Worm (Caenorhabditis elegans) whole organism, young adult: ENCODE measurements around the gene F11G11.15.

Experiments used
- C17E4.6 ChIP-seq: fragments of 200-800 bp; sonication (Bioruptor generic); IDR thresholded peaks from 2 replicates; pipeline ENCODE4 v1.3.6; 2022; ENCODE audit warnings: missing genetic modification reagents, missing genetic modification characterization, missing compliant biosample characterization
- F52B5.7 ChIP-seq: sonication (generic microtip); optimal IDR thresholded peaks from 2 replicates; lab custom pipeline; 2016; ENCODE audit warnings: mild to moderate bottlenecking, missing genetic modification characterization, missing compliant biosample characterization
- F55B11.4 ChIP-seq: sonication (generic microtip); optimal IDR thresholded peaks from 2 replicates; lab custom pipeline; 2016; ENCODE audit warnings: missing compliant biosample characterization, missing genetic modification characterization, borderline replicate concordance; ENCODE audit not compliant: insufficient read depth
- F57C9.4 ChIP-seq: sonication (generic microtip); optimal IDR thresholded peaks from 2 replicates; lab custom pipeline; 2017; ENCODE audit warnings: mild to moderate bottlenecking, missing genetic modification characterization, missing compliant biosample characterization
- K11D2.4 ChIP-seq: fragments of 200-800 bp; sonication (Bioruptor generic); IDR thresholded peaks from 2 replicates; pipeline ENCODE4 v1.3.6; 2022; ENCODE audit warnings: missing genetic modification reagents, missing genetic modification characterization, missing compliant biosample characterization
- K12H6.12 ChIP-seq: fragments of 200-800 bp; sonication (Bioruptor generic); optimal IDR thresholded peaks from 2 replicates; lab custom pipeline; 2018; ENCODE audit warnings: mild to moderate bottlenecking, missing genetic modification characterization, missing compliant biosample characterization
- T07F8.4 ChIP-seq: sonication (generic microtip); optimal IDR thresholded peaks from 2 replicates; lab custom pipeline; 2016; ENCODE audit warnings: mild to moderate bottlenecking, missing genetic modification characterization, moderate library complexity, missing compliant biosample characterization
- Y53F4B.3 ChIP-seq: fragments of 200-800 bp; sonication (Bioruptor generic); IDR thresholded peaks from 2 replicates; pipeline ENCODE4 v1.3.6; 2022; ENCODE audit warnings: missing genetic modification reagents, missing genetic modification characterization, missing compliant biosample characterization
- aptf-2 ChIP-seq: fragments of 200-800 bp; sonication (Bioruptor generic); conservative IDR thresholded peaks from 2 replicates; pipeline ENCODE4 v1.3.6; 2022; ENCODE audit warnings: missing genetic modification reagents, missing genetic modification characterization, missing compliant biosample characterization
- attf-5 ChIP-seq: fragments of 200-800 bp; sonication (Bioruptor generic); optimal IDR thresholded peaks from 2 replicates; lab custom pipeline; 2018; ENCODE audit warnings: mild to moderate bottlenecking, missing genetic modification characterization, missing compliant biosample characterization
- bed-1 ChIP-seq: fragments of 200-800 bp; sonication (Bioruptor generic); IDR thresholded peaks from 2 replicates; pipeline ENCODE4 v1.3.6; 2022; ENCODE audit warnings: missing genetic modification reagents, missing genetic modification characterization, missing compliant biosample characterization
- bed-2 ChIP-seq: fragments of 200-800 bp; sonication (Bioruptor generic); IDR thresholded peaks from 2 replicates; pipeline ENCODE4 v1.3.6; 2022; ENCODE audit warnings: missing genetic modification reagents, missing genetic modification characterization, missing compliant biosample characterization
- cebp-1 ChIP-seq, 2 experiments: fragments of 200-800 bp in 1 of 2; sonication (Bioruptor generic) in 1 of 2; sonication (generic microtip) in 1 of 2; IDR thresholded peaks in 1 of 2; optimal IDR thresholded peaks in 1 of 2; 2 replicates each; pipeline versions ENCODE4 v1.3.6 to Lab custom; 2017 to 2022; ENCODE audit warnings: missing compliant biosample characterization in 2 of 2, missing genetic modification characterization in 2 of 2, mild to moderate bottlenecking in 1 of 2, missing genetic modification reagents in 1 of 2, moderate library complexity in 1 of 2
- ceh-100 ChIP-seq: fragments of 200-800 bp; sonication (Bioruptor generic); IDR thresholded peaks from 2 replicates; pipeline ENCODE4 v1.3.6; 2022; ENCODE audit warnings: missing genetic modification reagents, missing genetic modification characterization, missing compliant biosample characterization
- ceh-79 ChIP-seq: sonication (generic microtip); optimal IDR thresholded peaks from 2 replicates; lab custom pipeline; 2017; ENCODE audit warnings: mild to moderate bottlenecking, missing genetic modification characterization, missing compliant biosample characterization
- ceh-91 ChIP-seq: fragments of 200-800 bp; sonication (Bioruptor generic); IDR thresholded peaks from 2 replicates; pipeline ENCODE4 v1.3.6; 2022; ENCODE audit warnings: missing genetic modification reagents, missing genetic modification characterization, missing compliant biosample characterization
- chd-7 ChIP-seq: sonication (generic microtip); optimal IDR thresholded peaks from 2 replicates; lab custom pipeline; 2016; ENCODE audit warnings: mild to moderate bottlenecking, missing genetic modification characterization, moderate library complexity, missing compliant biosample characterization
- dpl-1 ChIP-seq: fragments of 150-350 bp; optimal IDR thresholded peaks from 2 replicates; lab custom pipeline; 2014; ENCODE audit warnings: missing biosample characterization, missing genetic modification reagents, missing genetic modification characterization
- egl-44 ChIP-seq: fragments of 200-800 bp; sonication (Bioruptor generic); IDR thresholded peaks from 2 replicates; pipeline ENCODE4 v1.3.6; 2022; ENCODE audit warnings: missing genetic modification reagents, missing genetic modification characterization, missing compliant biosample characterization
- egrh-3 ChIP-seq: fragments of 200-800 bp; sonication (Bioruptor generic); IDR thresholded peaks from 2 replicates; pipeline ENCODE4 v1.3.6; 2022; ENCODE audit warnings: missing genetic modification reagents, missing genetic modification characterization, missing compliant biosample characterization
- ekl-4 ChIP-seq: fragments of 200-800 bp; sonication (Bioruptor generic); IDR thresholded peaks from 2 replicates; pipeline ENCODE4 v1.3.6; 2022; ENCODE audit warnings: missing genetic modification reagents, missing genetic modification characterization, missing compliant biosample characterization
- ets-4 ChIP-seq: fragments of 200-800 bp; sonication (Bioruptor generic); optimal IDR thresholded peaks from 2 replicates; lab custom pipeline; 2018; ENCODE audit warnings: mild to moderate bottlenecking, missing genetic modification characterization, missing compliant biosample characterization
- hlh-12 ChIP-seq: sonication (generic microtip); optimal IDR thresholded peaks from 2 replicates; lab custom pipeline; 2016; ENCODE audit warnings: missing genetic modification characterization, missing compliant biosample characterization
- hmg-20 ChIP-seq: fragments of 200-800 bp; sonication (Bioruptor generic); IDR thresholded peaks from 2 replicates; pipeline ENCODE4 v1.3.6; 2022; ENCODE audit warnings: missing genetic modification reagents, missing genetic modification characterization, missing compliant biosample characterization
- lag-1 ChIP-seq: fragments of 200-800 bp; sonication (Bioruptor generic); IDR thresholded peaks from 2 replicates; pipeline ENCODE4 v1.3.6; 2022; ENCODE audit warnings: missing genetic modification reagents, missing genetic modification characterization, missing compliant biosample characterization
- lin-54 ChIP-seq: fragments of 200-800 bp; sonication (Bioruptor generic); optimal IDR thresholded peaks from 2 replicates; lab custom pipeline; 2018; ENCODE audit warnings: mild to moderate bottlenecking, missing genetic modification characterization, missing compliant biosample characterization
- lir-1 ChIP-seq: fragments of 200-800 bp; sonication (Bioruptor generic); conservative IDR thresholded peaks from 2 replicates; pipeline ENCODE4 v1.3.6; 2022; ENCODE audit warnings: missing genetic modification reagents, missing genetic modification characterization, missing compliant biosample characterization
- madf-10 ChIP-seq: sonication (generic microtip); optimal IDR thresholded peaks from 2 replicates; lab custom pipeline; 2016; ENCODE audit warnings: mild to moderate bottlenecking, missing genetic modification characterization, missing compliant biosample characterization
- mcd-1 ChIP-seq: fragments of 200-800 bp; sonication (Bioruptor generic); IDR thresholded peaks from 2 replicates; pipeline ENCODE4 v1.3.6; 2022; ENCODE audit warnings: missing genetic modification reagents, missing genetic modification characterization, missing compliant biosample characterization
- mes-4 ChIP-seq: sonication (generic microtip); optimal IDR thresholded peaks from 2 replicates; lab custom pipeline; 2016; ENCODE audit warnings: missing genotype, missing genetic modification characterization, missing compliant biosample characterization
- mxl-1 ChIP-seq: sonication (generic microtip); optimal IDR thresholded peaks from 2 replicates; lab custom pipeline; 2016; ENCODE audit warnings: missing genetic modification characterization, missing compliant biosample characterization
- nhr-120 ChIP-seq: fragments of 200-800 bp; sonication (Bioruptor generic); IDR thresholded peaks from 2 replicates; pipeline ENCODE4 v1.3.6; 2022; ENCODE audit warnings: missing genetic modification characterization, missing compliant biosample characterization
- nhr-90 ChIP-seq: sonication (generic microtip); optimal IDR thresholded peaks from 2 replicates; lab custom pipeline; 2016; ENCODE audit warnings: missing genotype, mild to moderate bottlenecking, missing genetic modification characterization, missing compliant biosample characterization
- pbrm-1 ChIP-seq: fragments of 200-800 bp; sonication (Bioruptor generic); IDR thresholded peaks from 2 replicates; pipeline ENCODE4 v1.3.6; 2022; ENCODE audit warnings: missing genetic modification reagents, missing genetic modification characterization, missing compliant biosample characterization
- pha-4 ChIP-seq: fragments of 150-350 bp; sonication (generic microtip); optimal IDR thresholded peaks from 2 replicates; lab custom pipeline; 2014; ENCODE audit warnings: missing biosample characterization, missing genetic modification reagents, missing genetic modification characterization
- rcor-1 ChIP-seq: fragments of 200-800 bp; sonication (Bioruptor generic); IDR thresholded peaks from 2 replicates; pipeline ENCODE4 v1.3.6; 2022; ENCODE audit warnings: missing genetic modification reagents, missing genetic modification characterization, missing compliant biosample characterization
- repo-1 ChIP-seq: sonication (generic microtip); optimal IDR thresholded peaks from 2 replicates; lab custom pipeline; 2017; ENCODE audit warnings: mild to moderate bottlenecking, missing genetic modification characterization, missing compliant biosample characterization
- rpc-1 ChIP-seq, 2 experiments: fragments of 150-350 bp in 1 of 2; sonication (generic microtip) in 1 of 2; optimal IDR thresholded peaks; 2 replicates each; lab custom pipeline; 2014 to 2018; ENCODE audit warnings: missing biosample characterization in 1 of 2, missing genetic modification characterization in 1 of 2, missing genetic modification reagents in 1 of 2, missing genotype in 1 of 2
- snpc-1.1 ChIP-seq: sonication (generic microtip); optimal IDR thresholded peaks from 2 replicates; lab custom pipeline; 2017; ENCODE audit warnings: missing genetic modification characterization, mild to moderate bottlenecking, missing compliant biosample characterization, antibody characterized with exemption, moderate library complexity, missing genotype, missing genetic modification reagents; ENCODE audit not compliant: insufficient read depth
- snpc-1.3 ChIP-seq: sonication (generic microtip); optimal IDR thresholded peaks from 2 replicates; lab custom pipeline; 2017; ENCODE audit warnings: missing genetic modification characterization, mild to moderate bottlenecking, missing compliant biosample characterization, antibody characterized with exemption, moderate library complexity, missing genotype, missing genetic modification reagents; ENCODE audit not compliant: insufficient read depth
- somi-1 ChIP-seq: fragments of 200-800 bp; sonication (Bioruptor generic); optimal IDR thresholded peaks from 2 replicates; lab custom pipeline; 2018; ENCODE audit warnings: mild to moderate bottlenecking, missing genetic modification characterization, missing compliant biosample characterization
- sptf-2 ChIP-seq: fragments of 200-800 bp; sonication (Bioruptor generic); optimal IDR thresholded peaks from 2 replicates; lab custom pipeline; 2018; ENCODE audit warnings: mild to moderate bottlenecking, missing genetic modification characterization, missing compliant biosample characterization
- tbx-9 ChIP-seq: sonication (generic microtip); optimal IDR thresholded peaks from 2 replicates; lab custom pipeline; 2016; ENCODE audit warnings: borderline replicate concordance, missing genetic modification characterization, inconsistent platforms, missing compliant biosample characterization
- xnd-1 ChIP-seq: sonication (generic microtip); optimal IDR thresholded peaks from 2 replicates; lab custom pipeline; 2016; ENCODE audit warnings: missing genotype, missing genetic modification reagents, missing genetic modification characterization, missing compliant biosample characterization
- zfh-2 ChIP-seq: fragments of 200-800 bp; sonication (Bioruptor generic); conservative IDR thresholded peaks from 2 replicates; pipeline ENCODE4 v1.3.6; 2022; ENCODE audit warnings: missing genetic modification reagents, missing genetic modification characterization, missing compliant biosample characterization
- ztf-18 ChIP-seq: sonication (generic microtip); optimal IDR thresholded peaks from 2 replicates; lab custom pipeline; 2016; ENCODE audit warnings: missing genotype, mild to moderate bottlenecking, missing genetic modification characterization, missing compliant biosample characterization
- ztf-22 ChIP-seq: fragments of 200-800 bp; sonication (Bioruptor generic); optimal IDR thresholded peaks from 2 replicates; lab custom pipeline; 2018; ENCODE audit warnings: mild to moderate bottlenecking, missing genetic modification characterization, moderate library complexity, missing compliant biosample characterization
- ztf-3 ChIP-seq: fragments of 200-800 bp; sonication (Bioruptor generic); optimal IDR thresholded peaks from 2 replicates; lab custom pipeline; 2018; ENCODE audit warnings: mild to moderate bottlenecking, missing genetic modification characterization, missing compliant biosample characterization

The F11G11.15 gene

DNA sequence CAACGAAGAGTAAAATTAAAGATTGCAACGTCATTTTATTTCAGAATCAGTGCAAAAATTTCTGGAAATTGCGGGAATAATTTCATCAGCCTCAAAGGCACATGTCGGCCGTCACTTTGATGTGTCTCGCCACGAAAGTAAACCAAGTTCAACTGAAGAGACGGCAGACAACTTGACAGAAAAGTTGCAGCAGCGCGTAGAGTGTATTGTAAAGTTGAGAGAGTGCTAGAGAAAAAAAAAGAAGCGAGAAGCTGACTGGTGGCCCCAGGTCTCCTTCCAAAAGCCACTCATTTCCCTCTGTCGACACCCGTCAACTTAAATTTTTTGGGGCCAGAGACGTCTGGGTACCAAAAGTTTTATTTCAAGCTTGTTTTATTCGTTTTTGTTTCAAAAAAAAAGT is 29.6 kb downstream of the F11G11.15 start (continued):
- TF ChIP-seq ets-4 (GFP tag; lab: Kevin White, UChicago), result no peak
- TF ChIP-seq C17E4.6 (GFP tag; lab: Robert Waterston, UW), result no peak
- peak; percentile 39; the same call in 1 of the 2 replicates for TF ChIP-seq ceh-91 (GFP tag; lab: Robert Waterston, UW)
- TF ChIP-seq pha-4 (tag; lab: Kevin White, UChicago), result peak; percentile 37
- TF ChIP-seq rpc-1 (optimal IDR thresholded peaks at IDR 0.05; lab: Kevin White, UChicago), result peak; percentile 36
- TF ChIP-seq rpc-1 (tag; optimal IDR thresholded peaks at IDR 0.05; lab: Kevin White, UChicago), result no peak
- TF ChIP-seq chd-7 (tag; lab: Kevin White, UChicago), result peak; percentile 9
- TF ChIP-seq attf-5, result peak; percentile 40
- no peak for TF ChIP-seq repo-1 (tag; lab: Kevin White, UChicago)
- TF ChIP-seq mcd-1, result peak; percentile 70
- peak; percentile 64 for TF ChIP-seq ekl-4 (GFP tag; lab: Robert Waterston, UW)
- peak; percentile 26 for TF ChIP-seq xnd-1 (tag; lab: Kevin White, UChicago)
- TF ChIP-seq ceh-100, result no peak
- no peak for TF ChIP-seq bed-1 (GFP tag; lab: Robert Waterston, UW)
- peak; percentile 17 for TF ChIP-seq ztf-18
- TF ChIP-seq egrh-3, result no peak
- TF ChIP-seq mxl-1 (tag; lab: Kevin White, UChicago), result no peak
- TF ChIP-seq snpc-1.1 (tag; lab: Kevin White, UChicago), result peak; percentile 52
- peak; percentile 66 for TF ChIP-seq cebp-1 (GFP tag; IDR thresholded peaks at IDR 0.05; lab: Robert Waterston, UW)
- peak; percentile 80 for TF ChIP-seq cebp-1 (tag; optimal IDR thresholded peaks at IDR 0.05; lab: Kevin White, UChicago)
- no peak for TF ChIP-seq ceh-79
- TF ChIP-seq lag-1 (GFP tag; lab: Robert Waterston, UW), result no peak
- TF ChIP-seq ztf-3 (GFP tag; lab: Kevin White, UChicago), result no peak
- TF ChIP-seq K11D2.4 (GFP tag; lab: Robert Waterston, UW), result no peak
- TF ChIP-seq snpc-1.3, result peak; percentile 58
- TF ChIP-seq bed-2 (GFP tag; lab: Robert Waterston, UW), result no peak
- no peak for TF ChIP-seq mes-4
- peak; percentile 61 for TF ChIP-seq rcor-1
- peak; percentile 68 for TF ChIP-seq lin-54 (GFP tag; lab: Kevin White, UChicago)
- TF ChIP-seq aptf-2 (GFP tag; lab: Robert Waterston, UW), result no peak
- no peak for TF ChIP-seq somi-1 (GFP tag; lab: Kevin White, UChicago)
- no peak for TF ChIP-seq hmg-20 (GFP tag; lab: Robert Waterston, UW)
- TF ChIP-seq sptf-2 (GFP tag; lab: Kevin White, UChicago), result no peak
- no peak for TF ChIP-seq Y53F4B.3
- TF ChIP-seq F52B5.7 (tag; lab: Kevin White, UChicago), result no peak
- peak; percentile 67; the same call in 1 of the 2 replicates for TF ChIP-seq pbrm-1 (GFP tag; lab: Robert Waterston, UW)
- 0 out of 2 replicates have a peak, but pooled peaks have one; percentile 10 for TF ChIP-seq lir-1
- no peak for TF ChIP-seq hlh-12 (tag; lab: Kevin White, UChicago)
- no peak; the same call in 1 of the 2 replicates for TF ChIP-seq zfh-2 (GFP tag; lab: Robert Waterston, UW)
- TF ChIP-seq egl-44 (GFP tag; lab: Robert Waterston, UW), result no peak
- no peak for TF ChIP-seq F57C9.4 (tag; lab: Kevin White, UChicago)
- TF ChIP-seq madf-10 (tag; lab: Kevin White, UChicago), result peak; percentile 40
- TF ChIP-seq dpl-1, result peak; percentile 31
- TF ChIP-seq F55B11.4 (tag; lab: Kevin White, UChicago), result no peak
- TF ChIP-seq nhr-90, result no peak
- no peak for TF ChIP-seq tbx-9 (tag; lab: Kevin White, UChicago)
- TF ChIP-seq ztf-22, result no peak
- peak; percentile 7 for TF ChIP-seq K12H6.12 (tag; lab: Kevin White, UChicago)
- TF ChIP-seq nhr-120 (GFP tag; lab: Robert Waterston, UW), result no peak
- no peak for TF ChIP-seq T07F8.4 (tag; lab: Kevin White, UChicago)
